Worm (Caenorhabditis elegans): ENCODE data around the gene twk-25.
A peak's percentile ranks its signal among the peaks of the same experiment; 100 is the strongest.

The twk-25 gene

ce11 chrIV:11549694-11550093, 45.2 kb downstream of the twk-25 start (continued):
- TF ChIP-seq cebp-2 (GFP tag; IDR thresholded peaks at IDR 0.05) (0 out of 2 replicates have a peak, but pooled peaks have one; percentile 71), zim-3 (tag; optimal IDR thresholded peaks at IDR 0.05) (peak; percentile 68), aptf-2 (GFP tag; conservative IDR thresholded peaks at IDR 0.05) (0 out of 2 replicates have a peak, but pooled peaks have one; percentile 7), F23B12.7 (tag; optimal IDR thresholded peaks at IDR 0.05; ENCODE audit: insufficient read depth) (peak; percentile 97), ama-1 (optimal IDR thresholded peaks at IDR 0.05) (no peak), ama-1 (GFP tag; optimal IDR thresholded peaks at IDR 0.05) (peak; percentile 82 to 88), hmg-1.2 (GFP tag; IDR thresholded peaks at IDR 0.05) (peak; percentile 70), ceh-58 (GFP tag; IDR thresholded peaks at IDR 0.05) (no peak), nhr-120 (GFP tag; IDR thresholded peaks at IDR 0.05) (no peak), lin-54 (GFP tag; optimal IDR thresholded peaks at IDR 0.05) (peak; percentile 70), F22D6.2 (tag; optimal IDR thresholded peaks at IDR 0.05) (peak; percentile 46), ccch-3 (GFP tag; optimal IDR thresholded peaks at IDR 0.05) (no peak), dox-1 (GFP tag; IDR thresholded peaks at IDR 0.05) (no peak; the same call in 1 of the 2 replicates), mes-4 (tag; optimal IDR thresholded peaks at IDR 0.05) (peak; percentile 65), D2030.7 (GFP tag; IDR thresholded peaks at IDR 0.05) (peak; percentile 72), ZK185.1 (tag; optimal IDR thresholded peaks at IDR 0.05; ENCODE audit: poor library complexity, severe bottlenecking) (peak; percentile 86), ceh-27 (GFP tag; optimal IDR thresholded peaks at IDR 0.05) (no peak), C06A6.2 (GFP tag; conservative IDR thresholded peaks at IDR 0.05) (no peak), hlh-12 (tag; optimal IDR thresholded peaks at IDR 0.05) (peak; percentile 31), tlf-1 (GFP tag; optimal IDR thresholded peaks at IDR 0.05) (no peak), madf-10 (tag; optimal IDR thresholded peaks at IDR 0.05) (no peak), xnd-1 (tag; optimal IDR thresholded peaks at IDR 0.05) (no peak), nhr-80 (tag; optimal IDR thresholded peaks at IDR 0.05) (no peak), mcd-1 (GFP tag; IDR thresholded peaks at IDR 0.05) (no peak; the same call in 1 of the 2 replicates), ztf-3 (GFP tag; optimal IDR thresholded peaks at IDR 0.05) (no peak), ztf-18 (tag; optimal IDR thresholded peaks at IDR 0.05) (peak; percentile 67), F49E8.2 (tag; optimal IDR thresholded peaks at IDR 0.05; ENCODE audit: insufficient read depth) (peak; percentile 74), rcor-1 (GFP tag; IDR thresholded peaks at IDR 0.05) (no peak; the same call in none of the 2 replicates), atf-7 (tag; optimal IDR thresholded peaks at IDR 0.05) (no peak), K12H6.12 (tag; optimal IDR thresholded peaks at IDR 0.05) (peak; percentile 45), F10E7.11 (tag; optimal IDR thresholded peaks at IDR 0.05) (no peak), lsl-1 (GFP tag; optimal IDR thresholded peaks at IDR 0.05) (no peak), egl-44 (GFP tag; IDR thresholded peaks at IDR 0.05) (no peak), madf-6 (GFP tag; IDR thresholded peaks at IDR 0.05) (no peak), zfh-2 (GFP tag; conservative IDR thresholded peaks at IDR 0.05) (no peak), athp-1 (tag; optimal IDR thresholded peaks at IDR 0.05) (no peak), unc-62 (GFP tag; optimal IDR thresholded peaks at IDR 0.05) (no peak), unc-130 (GFP tag; optimal IDR thresholded peaks at IDR 0.05) (peak; percentile 52), somi-1 (GFP tag; optimal IDR thresholded peaks at IDR 0.05) (peak; percentile 37), T07F8.4 (tag; optimal IDR thresholded peaks at IDR 0.05) (peak; percentile 82), F37B4.10 (GFP tag; IDR thresholded peaks at IDR 0.05) (0 out of 2 replicates have a peak, but pooled peaks have one; percentile 60), B0261.1 (tag; optimal IDR thresholded peaks at IDR 0.05) (peak; percentile 87), Y53G8AR.9 (GFP tag; conservative IDR thresholded peaks at IDR 0.05) (no peak), ztf-28 (GFP tag; IDR thresholded peaks at IDR 0.05) (no peak; the same call in 1 of the 2 replicates), sea-2 (GFP tag; IDR thresholded peaks at IDR 0.05) (no peak), Y95B8A.8 (GFP tag; IDR thresholded peaks at IDR 0.05) (no peak), sptf-2 (GFP tag; optimal IDR thresholded peaks at IDR 0.05) (no peak), T26A5.8 (tag; optimal IDR thresholded peaks at IDR 0.05) (no peak), F33H1.4 (GFP tag; IDR thresholded peaks at IDR 0.05) (peak; percentile 58), Y79H2A.3 (GFP tag; conservative IDR thresholded peaks at IDR 0.05) (no peak)

Measured in whole organism, young adult.